Worm (Caenorhabditis elegans): ENCODE results near the gene usip-1.

- no peak for TF ChIP-seq F13H6.1 (tag; optimal IDR thresholded peaks at IDR 0.05)
- TF ChIP-seq pha-4 (tag; optimal IDR thresholded peaks at IDR 0.05), result no peak
- TF ChIP-seq T23F11.4 (GFP tag; optimal IDR thresholded peaks at IDR 0.05), result no peak
- TF ChIP-seq unc-42 (tag; optimal IDR thresholded peaks at IDR 0.05), result no peak
These were observed 16.3 kb downstream of the usip-1 start, which contains the start of gene col-37 for ce11 chrV:12167653-12168052.
